Worm (Caenorhabditis elegans) whole organism, mixed stage, embryonic: Measurements from ENCODE around the gene txdc-9.

Experiments used
- M03D4.4 ChIP-seq: sonication (generic microtip); optimal IDR thresholded peaks from 2 replicates; lab custom pipeline; 2017; ENCODE audit warnings: mild to moderate bottlenecking, missing genetic modification characterization, missing compliant biosample characterization
- blmp-1 ChIP-seq: fragments of 150-350 bp; optimal IDR thresholded peaks from 2 replicates; lab custom pipeline; 2014; ENCODE audit warnings: missing biosample characterization, missing genetic modification characterization
- ceh-39 ChIP-seq: fragments of 150-350 bp; optimal IDR thresholded peaks from 2 replicates; lab custom pipeline; 2014; ENCODE audit warnings: missing biosample characterization, missing genetic modification characterization
- ceh-43 ChIP-seq: fragments of 200-800 bp; sonication (Bioruptor generic); optimal IDR thresholded peaks from 2 replicates; lab custom pipeline; 2018; ENCODE audit warnings: mild to moderate bottlenecking, missing genetic modification characterization, moderate library complexity, missing compliant biosample characterization
- ceh-83 ChIP-seq: fragments of 200-800 bp; sonication (Bioruptor generic); optimal IDR thresholded peaks from 2 replicates; lab custom pipeline; 2018; ENCODE audit warnings: mild to moderate bottlenecking, missing genetic modification characterization, missing compliant biosample characterization
- ces-1 ChIP-seq: fragments of 150-350 bp; optimal IDR thresholded peaks from 2 replicates; lab custom pipeline; 2014; ENCODE audit warnings: missing biosample characterization, missing genetic modification reagents, missing genetic modification characterization
- cnd-1 ChIP-seq: fragments of 200-800 bp; sonication (Bioruptor generic); optimal IDR thresholded peaks from 2 replicates; lab custom pipeline; 2018; ENCODE audit warnings: mild to moderate bottlenecking, missing genetic modification characterization, missing compliant biosample characterization
- elt-1 ChIP-seq: sonication (generic microtip); optimal IDR thresholded peaks from 2 replicates; lab custom pipeline; 2017; ENCODE audit warnings: missing genetic modification characterization, mild to moderate bottlenecking, missing compliant biosample characterization, antibody characterized with exemption, moderate library complexity, borderline replicate concordance; ENCODE audit not compliant: insufficient read depth
- flh-1 ChIP-seq: fragments of 200-800 bp; sonication (Bioruptor generic); optimal IDR thresholded peaks from 2 replicates; lab custom pipeline; 2018; ENCODE audit warnings: mild to moderate bottlenecking, missing genetic modification characterization, moderate library complexity, missing compliant biosample characterization
- ham-2 ChIP-seq: fragments of 200-800 bp; sonication (Bioruptor generic); optimal IDR thresholded peaks from 2 replicates; lab custom pipeline; 2018; ENCODE audit warnings: mild to moderate bottlenecking, missing genetic modification characterization, missing compliant biosample characterization
- hlh-1 ChIP-seq: fragments of 150-350 bp; optimal IDR thresholded peaks from 2 replicates; lab custom pipeline; 2014; ENCODE audit warnings: missing biosample characterization, missing genetic modification reagents, missing genetic modification characterization
- lsy-2 ChIP-seq: fragments of 150-350 bp; optimal IDR thresholded peaks from 2 replicates; lab custom pipeline; 2014; ENCODE audit warnings: missing biosample characterization, missing genetic modification characterization
- mls-2 ChIP-seq: sonication (generic microtip); optimal IDR thresholded peaks from 2 replicates; lab custom pipeline; 2016; ENCODE audit warnings: mild to moderate bottlenecking, missing genetic modification characterization, moderate library complexity, missing compliant biosample characterization
- nhr-12 ChIP-seq: fragments of 150-350 bp; optimal IDR thresholded peaks from 2 replicates; lab custom pipeline; 2014; ENCODE audit warnings: missing biosample characterization, missing genetic modification characterization
- nhr-2 ChIP-seq: fragments of 150-350 bp; optimal IDR thresholded peaks from 2 replicates; lab custom pipeline; 2014; ENCODE audit warnings: missing biosample characterization, missing genetic modification characterization
- nhr-237 ChIP-seq: fragments of 150-350 bp; optimal IDR thresholded peaks from 2 replicates; lab custom pipeline; 2014; ENCODE audit warnings: missing biosample characterization, missing genetic modification characterization
- nhr-28 ChIP-seq: fragments of 150-350 bp; optimal IDR thresholded peaks from 2 replicates; lab custom pipeline; 2014; ENCODE audit warnings: missing biosample characterization, missing genetic modification characterization
- nhr-76 ChIP-seq: sonication (generic microtip); optimal IDR thresholded peaks from 2 replicates; lab custom pipeline; 2017; ENCODE audit warnings: missing biosample characterization, missing genetic modification characterization
- pha-4 ChIP-seq: fragments of 150-350 bp; optimal IDR thresholded peaks from 2 replicates; lab custom pipeline; 2018; ENCODE audit warnings: missing biosample characterization, missing genetic modification reagents, missing genetic modification characterization
- sem-2 ChIP-seq: fragments of 200-800 bp; sonication (Bioruptor generic); optimal IDR thresholded peaks from 2 replicates; lab custom pipeline; 2018; ENCODE audit warnings: mild to moderate bottlenecking, missing genetic modification characterization, missing compliant biosample characterization
- snpc-4 ChIP-seq: fragments of 150-350 bp; optimal IDR thresholded peaks from 2 replicates; lab custom pipeline; 2014; ENCODE audit warnings: missing biosample characterization, missing genetic modification characterization
- sptf-1 ChIP-seq: sonication (generic microtip); optimal IDR thresholded peaks from 2 replicates; lab custom pipeline; 2017; ENCODE audit warnings: mild to moderate bottlenecking, missing genetic modification characterization, moderate library complexity, missing compliant biosample characterization
- tbx-8 ChIP-seq: fragments of 200-800 bp; sonication (Bioruptor generic); optimal IDR thresholded peaks from 2 replicates; lab custom pipeline; 2018; ENCODE audit warnings: mild to moderate bottlenecking, missing genetic modification characterization, moderate library complexity, missing compliant biosample characterization
- unc-120 ChIP-seq: sonication (generic microtip); optimal IDR thresholded peaks from 2 replicates; lab custom pipeline; 2017; ENCODE audit warnings: missing genetic modification characterization, missing compliant biosample characterization; ENCODE audit not compliant: poor library complexity, severe bottlenecking
- unc-39 ChIP-seq: fragments of 150-350 bp; optimal IDR thresholded peaks from 2 replicates; lab custom pipeline; 2014; ENCODE audit warnings: missing biosample characterization, missing genetic modification characterization
- ztf-11 ChIP-seq: fragments of 150-350 bp; optimal IDR thresholded peaks from 2 replicates; lab custom pipeline; 2014; ENCODE audit warnings: missing biosample characterization, missing genetic modification characterization

Gene txdc-9

ce11 chrIII:6430834-6431233, 1.1 kb upstream of the txdc-9 start, which contains the start of gene popl-1:
Gene popl-1, minus strand, starts transcription at chrIII:6430934.
- TF ChIP-seq flh-1 (GFP tag; lab: Kevin White, UChicago), result no peak
- TF ChIP-seq hlh-1, result no peak

ce11 chrIII:6432939-6433338, 961 bp downstream of the txdc-9 start, which contains the start of gene vps-16:
Gene vps-16, plus strand, starts transcription at chrIII:6433239.
- TF ChIP-seq tbx-8 (GFP tag; lab: Kevin White, UChicago) (no peak), hlh-1 (no peak), ces-1 (no peak), nhr-76 (tag; lab: Kevin White, UChicago) (no peak)

ce11 chrIII:6436308-6436707, 4.3 kb downstream of the txdc-9 start, which contains the start of gene C05D11.1:
Gene C05D11.1, plus strand, starts transcription at chrIII:6436608.
- no peak for TF ChIP-seq nhr-12 (tag; lab: Kevin White, UChicago)
- TF ChIP-seq sem-2, result no peak
- TF ChIP-seq M03D4.4, result no peak
- no peak for TF ChIP-seq cnd-1 (tag; lab: Kevin White, UChicago)
- no peak for TF ChIP-seq ces-1
- no peak for TF ChIP-seq unc-39
- no peak for TF ChIP-seq flh-1 (GFP tag; lab: Kevin White, UChicago)
- TF ChIP-seq ceh-83 (GFP tag; lab: Kevin White, UChicago), result no peak
- TF ChIP-seq snpc-4 (tag; lab: Kevin White, UChicago), result no peak
- TF ChIP-seq sptf-1 (tag; lab: Kevin White, UChicago), result no peak
- TF ChIP-seq hlh-1, result no peak
- no peak for TF ChIP-seq ceh-43

- TF ChIP-seq ceh-83 (GFP tag; lab: Kevin White, UChicago), result no peak
- no peak for TF ChIP-seq cnd-1 (tag; lab: Kevin White, UChicago)
- TF ChIP-seq ceh-43, result no peak
- no peak for TF ChIP-seq ceh-39 (tag; lab: Kevin White, UChicago)
- TF ChIP-seq nhr-237, result no peak
- TF ChIP-seq ztf-11 (tag; lab: Kevin White, UChicago), result no peak
- no peak for TF ChIP-seq tbx-8 (GFP tag; lab: Kevin White, UChicago)
- no peak for TF ChIP-seq M03D4.4
- TF ChIP-seq elt-1, result no peak
- TF ChIP-seq nhr-12 (tag; lab: Kevin White, UChicago), result no peak
- no peak for TF ChIP-seq hlh-1
- TF ChIP-seq lsy-2 (tag; lab: Kevin White, UChicago), result no peak
- no peak for TF ChIP-seq nhr-2 (tag; lab: Kevin White, UChicago)
These were observed 7.9 kb downstream of the txdc-9 start for ce11 chrIII:6439854-6440253.

- TF ChIP-seq blmp-1 (tag; lab: Kevin White, UChicago), result no peak
These were observed 10.5 kb downstream of the txdc-9 start, which contains the start of gene mel-32 for ce11 chrIII:6442305-6443125. Gene mel-32, minus strand, starts transcription at chrIII:6443000.

ce11 chrIII:6444335-6444734, 12.4 kb downstream of the txdc-9 start, which contains the start of gene C05D11.13:
Gene C05D11.13, minus strand, starts transcription at chrIII:6444586.
- TF ChIP-seq lsy-2 (tag; lab: Kevin White, UChicago) (peak; percentile 43), unc-120 (peak; percentile 37), M03D4.4 (peak; percentile 17), pha-4 (peak; percentile 68), nhr-28 (tag; lab: Kevin White, UChicago) (no peak), ham-2 (GFP tag; lab: Kevin White, UChicago) (peak; percentile 10), sem-2 (no peak), mls-2 (tag; lab: Kevin White, UChicago) (peak; percentile 3), nhr-12 (tag; lab: Kevin White, UChicago) (no peak)

ce11 chrIII:6446807-6447206, 14.8 kb downstream of the txdc-9 start, which contains the start of gene let-721:
Gene let-721, minus strand, starts transcription at chrIII:6446907.
- TF ChIP-seq tbx-8 (GFP tag; lab: Kevin White, UChicago) (no peak), mls-2 (tag; lab: Kevin White, UChicago) (no peak), nhr-2 (tag; lab: Kevin White, UChicago) (no peak), flh-1 (GFP tag; lab: Kevin White, UChicago) (no peak), blmp-1 (tag; lab: Kevin White, UChicago) (no peak)
